Fruit fly (Drosophila melanogaster) whole organism, embryonic: ENCODE data around the gene mRpS33.
A peak's percentile ranks its signal among the peaks of the same experiment; 100 is the strongest.

Source experiments
- Adf1 ChIP-seq: fragments of 200-800 bp; sonication (Bioruptor generic); IDR thresholded peaks from 2 replicates; pipeline ENCODE4 v1.3.6; 2022; ENCODE audit warnings: missing biosample characterization, missing genetic modification characterization
- BEAF-32 ChIP-seq: fragments of 200-800 bp; sonication (Bioruptor generic); optimal IDR thresholded peaks from 3 replicates; lab custom pipeline; 2017; ENCODE audit warnings: missing biosample characterization, missing genetic modification characterization, mild to moderate bottlenecking, moderate library complexity, missing genetic modification reagents
- Bdp1 ChIP-seq: fragments of 200-800 bp; sonication (Bioruptor generic); optimal IDR thresholded peaks from 3 replicates; lab custom pipeline; 2016; ENCODE audit warnings: missing biosample characterization, missing genetic modification characterization
- Blimp-1 ChIP-seq: fragments of 200-800 bp; sonication (Bioruptor generic); optimal IDR thresholded peaks from 3 replicates; lab custom pipeline; 2018; ENCODE audit warnings: missing biosample characterization, missing genetic modification characterization, mild to moderate bottlenecking, moderate library complexity, missing genetic modification reagents
- CG10267 ChIP-seq: fragments of 200-800 bp; sonication (Bioruptor generic); optimal IDR thresholded peaks from 2 replicates; lab custom pipeline; 2018; ENCODE audit warnings: missing biosample characterization, mild to moderate bottlenecking, missing genetic modification characterization, moderate library complexity
- CG12219 ChIP-seq: fragments of 200-800 bp; sonication (Bioruptor generic); optimal IDR thresholded peaks from 3 replicates; lab custom pipeline; 2018; ENCODE audit warnings: missing biosample characterization, mild to moderate bottlenecking, missing genetic modification characterization
- CG12744 ChIP-seq: fragments of 200-800 bp; sonication (Bioruptor generic); optimal IDR thresholded peaks from 2 replicates; lab custom pipeline; 2016; ENCODE audit warnings: missing biosample characterization, missing genetic modification characterization
- CG13287 ChIP-seq: fragments of 200-800 bp; sonication (Bioruptor generic); IDR thresholded peaks from 2 replicates; pipeline ENCODE4 v1.3.6; 2022; ENCODE audit warnings: missing biosample characterization, missing genetic modification characterization; ENCODE audit not compliant: partially characterized antibody
- CG13296 ChIP-seq: fragments of 200-800 bp; sonication (Bioruptor generic); optimal IDR thresholded peaks from 3 replicates; lab custom pipeline; 2018; ENCODE audit warnings: missing biosample characterization, mild to moderate bottlenecking, missing genetic modification characterization
- CG17186 ChIP-seq: fragments of 200-800 bp; sonication (Bioruptor generic); optimal IDR thresholded peaks from 3 replicates; lab custom pipeline; 2017; ENCODE audit warnings: missing biosample characterization, missing genetic modification reagents, missing genetic modification characterization
- CG17829 ChIP-seq: fragments of 200-800 bp; optimal IDR thresholded peaks from 2 replicates; lab custom pipeline; 2019; ENCODE audit warnings: missing biosample characterization, mild to moderate bottlenecking, missing genetic modification characterization, moderate library complexity
- CG31365 ChIP-seq: fragments of 200-800 bp; sonication (Bioruptor generic); optimal IDR thresholded peaks from 2 replicates; lab custom pipeline; 2018; ENCODE audit warnings: missing biosample characterization, mild to moderate bottlenecking, missing genetic modification characterization
- CG3847 ChIP-seq: fragments of 200-800 bp; sonication (Bioruptor generic); IDR thresholded peaks from 2 replicates; pipeline ENCODE4 v1.3.6; 2022; ENCODE audit warnings: missing biosample characterization, missing genetic modification characterization
- CG4360 ChIP-seq: fragments of 200-800 bp; sonication (Bioruptor generic); IDR thresholded peaks from 2 replicates; pipeline ENCODE4 v1.3.6; 2022; ENCODE audit warnings: missing biosample characterization, missing genetic modification characterization
- CG4854 ChIP-seq: fragments of 200-800 bp; sonication (Bioruptor generic); optimal IDR thresholded peaks from 2 replicates; lab custom pipeline; 2016; ENCODE audit warnings: missing biosample characterization, missing genetic modification characterization, inconsistent platforms
- CG6765 ChIP-seq: fragments of 200-800 bp; sonication (Bioruptor generic); optimal IDR thresholded peaks from 3 replicates; lab custom pipeline; 2017; ENCODE audit warnings: missing biosample characterization, mild to moderate bottlenecking, missing genetic modification characterization
- CG7839 ChIP-seq: fragments of 200-800 bp; sonication (Bioruptor generic); optimal IDR thresholded peaks from 3 replicates; lab custom pipeline; 2018; ENCODE audit warnings: missing biosample characterization, mild to moderate bottlenecking, missing genetic modification characterization, moderate library complexity
- Camta ChIP-seq: fragments of 200-800 bp; sonication (Bioruptor generic); optimal IDR thresholded peaks from 2 replicates; lab custom pipeline; 2016; ENCODE audit warnings: missing biosample characterization, missing genetic modification characterization
- CkIIα-i1 ChIP-seq: fragments of 200-800 bp; sonication (Bioruptor generic); IDR thresholded peaks from 2 replicates; pipeline ENCODE4 v1.3.6; 2022; ENCODE audit warnings: missing biosample characterization, missing genetic modification characterization
- Dp ChIP-seq: fragments of 200-800 bp; sonication (Bioruptor generic); optimal IDR thresholded peaks from 2 replicates; lab custom pipeline; 2018; ENCODE audit warnings: missing biosample characterization, mild to moderate bottlenecking, missing genetic modification characterization, moderate library complexity
- Eip74EF ChIP-seq, 2 experiments: fragments of 200-800 bp in 1 of 2; fragments of >200 bp in 1 of 2; sonication (Bioruptor generic) in 1 of 2; optimal IDR thresholded peaks; 2 replicates each; lab custom pipeline; 2017 to 2019; ENCODE audit warnings: missing biosample characterization in 2 of 2, missing genetic modification characterization in 2 of 2, mild to moderate bottlenecking in 1 of 2, moderate library complexity in 1 of 2
- Fer2 ChIP-seq: fragments of 200-800 bp; sonication (Bioruptor generic); optimal IDR thresholded peaks from 2 replicates; lab custom pipeline; 2018; ENCODE audit warnings: missing biosample characterization, mild to moderate bottlenecking, missing genetic modification characterization, moderate library complexity
- HLHmδ ChIP-seq: fragments of 200-800 bp; sonication (Bioruptor generic); optimal IDR thresholded peaks from 2 replicates; lab custom pipeline; 2018; ENCODE audit warnings: missing biosample characterization, mild to moderate bottlenecking, missing genetic modification characterization, moderate library complexity
- Myb ChIP-seq: fragments of 200-800 bp; sonication (Bioruptor generic); optimal IDR thresholded peaks from 2 replicates; lab custom pipeline; 2016; ENCODE audit warnings: missing biosample characterization, missing genetic modification characterization
- NFAT ChIP-seq: fragments of 200-800 bp; sonication (Bioruptor generic); IDR thresholded peaks from 2 replicates; pipeline ENCODE4 v1.3.6; 2022; ENCODE audit warnings: missing biosample characterization, missing genetic modification characterization
- Oli ChIP-seq: fragments of 200-800 bp; sonication (Bioruptor generic); optimal IDR thresholded peaks from 2 replicates; lab custom pipeline; 2018; ENCODE audit warnings: missing biosample characterization, mild to moderate bottlenecking, missing genetic modification characterization, moderate library complexity
- Rfx ChIP-seq: fragments of 200-800 bp; sonication (Bioruptor generic); IDR thresholded peaks from 2 replicates; pipeline ENCODE4 v1.3.6; 2022; ENCODE audit warnings: missing biosample characterization, missing genetic modification characterization
- Xrp1 ChIP-seq: fragments of 200-800 bp; sonication (Bioruptor generic); IDR thresholded peaks from 2 replicates; pipeline ENCODE4 v1.3.6; 2022; ENCODE audit warnings: missing biosample characterization, missing genetic modification characterization
- bsh ChIP-seq, 2 experiments: fragments of 200-800 bp; sonication (Bioruptor generic); optimal IDR thresholded peaks; 2 replicates each; lab custom pipeline; 2017 to 2018; ENCODE audit warnings: mild to moderate bottlenecking in 2 of 2, missing biosample characterization in 2 of 2, missing genetic modification characterization in 2 of 2, moderate library complexity in 1 of 2
- caup ChIP-seq: fragments of 200-800 bp; sonication (Bioruptor generic); optimal IDR thresholded peaks from 3 replicates; lab custom pipeline; 2017; ENCODE audit warnings: missing biosample characterization, mild to moderate bottlenecking, missing genetic modification characterization, moderate library complexity; ENCODE audit not compliant: severe bottlenecking
- dmrt11E ChIP-seq: fragments of 200-800 bp; sonication (Bioruptor generic); optimal IDR thresholded peaks from 3 replicates; lab custom pipeline; 2018; ENCODE audit warnings: missing biosample characterization, mild to moderate bottlenecking, missing genetic modification characterization, moderate library complexity
- esg ChIP-seq: fragments of 200-800 bp; sonication (Bioruptor generic); conservative IDR thresholded peaks from 2 replicates; pipeline ENCODE4 v1.3.6; 2022; ENCODE audit warnings: missing biosample characterization, missing genetic modification characterization
- fd96Cb ChIP-seq: fragments of 200-800 bp; sonication (Bioruptor generic); optimal IDR thresholded peaks from 2 replicates; lab custom pipeline; 2018; ENCODE audit warnings: missing biosample characterization, mild to moderate bottlenecking, missing genetic modification characterization, moderate library complexity
- fru ChIP-seq: fragments of >200 bp; optimal IDR thresholded peaks from 2 replicates; lab custom pipeline; 2017
- gce ChIP-seq: fragments of 200-800 bp; sonication (Bioruptor generic); IDR thresholded peaks from 3 replicates; pipeline ENCODE4 v1.3.6; 2022; ENCODE audit warnings: missing biosample characterization, missing genetic modification characterization
- gsb-n ChIP-seq: fragments of 200-800 bp; sonication (Bioruptor generic); optimal IDR thresholded peaks from 3 replicates; lab custom pipeline; 2018; ENCODE audit warnings: missing biosample characterization, mild to moderate bottlenecking, missing genetic modification characterization
- hbn ChIP-seq: fragments of 200-800 bp; sonication (Bioruptor generic); IDR thresholded peaks from 2 replicates; pipeline ENCODE4 v1.3.6; 2022; ENCODE audit warnings: missing biosample characterization, missing genetic modification characterization; ENCODE audit not compliant: partially characterized antibody
- lov ChIP-seq, 2 experiments: fragments of 200-800 bp in 1 of 2; fragments of >200 bp in 1 of 2; sonication (Bioruptor generic) in 1 of 2; IDR thresholded peaks in 1 of 2; optimal IDR thresholded peaks in 1 of 2; 2 replicates in 1 of 2; 3 replicates in 1 of 2; pipeline versions ENCODE4 v1.3.6 to Lab custom; 2017 to 2022; ENCODE audit warnings: missing biosample characterization in 1 of 2, missing genetic modification characterization in 1 of 2
- pb ChIP-seq: fragments of 200-800 bp; sonication (Bioruptor generic); optimal IDR thresholded peaks from 3 replicates; lab custom pipeline; 2016; ENCODE audit warnings: missing biosample characterization, missing genetic modification characterization
- tap ChIP-seq: fragments of 200-800 bp; optimal IDR thresholded peaks from 3 replicates; lab custom pipeline; 2019; ENCODE audit warnings: missing biosample characterization, mild to moderate bottlenecking, missing genetic modification characterization, moderate library complexity
- ttk ChIP-seq: fragments of 200-800 bp; sonication (Bioruptor generic); IDR thresholded peaks from 2 replicates; pipeline ENCODE4 v2.1.2; 2022; ENCODE audit warnings: missing biosample characterization, missing genetic modification characterization

mRpS33 gene

dm6 chr3R:16431707-16432106 lies 4.7 kb downstream of the mRpS33 start (continued):
- TF ChIP-seq CG6765 (GFP tag; lab: Kevin White, UChicago) (peak; percentile 47), CG10267 (tag; lab: Kevin White, UChicago) (peak; percentile 29), CkIIα-i1 (GFP tag; lab: Robert Waterston, UW) (no peak), CG3847 (GFP tag; lab: Robert Waterston, UW) (0 out of 2 replicates have a peak, but pooled peaks have one; percentile 21), CG4854 (GFP tag; lab: Kevin White, UChicago) (peak; percentile 20), pb (GFP tag; lab: Kevin White, UChicago) (peak; percentile 8), CG17186 (GFP tag; lab: Kevin White, UChicago) (no peak), caup (GFP tag; lab: Kevin White, UChicago) (peak; percentile 28), Camta (peak; percentile 9), bsh (GFP tag; optimal IDR thresholded peaks at IDR 0.05; lab: Kevin White, UChicago) (peak in 1 of 2 experiments; percentile 21), fru (lab: Kevin White, UChicago) (no peak), CG31365 (peak; percentile 100), NFAT (GFP tag; lab: Robert Waterston, UW) (peak; percentile 82), CG12219 (GFP tag; lab: Kevin White, UChicago) (no peak), dmrt11E (peak; percentile 11), Xrp1 (GFP tag; lab: Robert Waterston, UW) (peak; percentile 47; the same call in 1 of the 2 replicates), CG12744 (GFP tag; lab: Kevin White, UChicago) (peak; percentile 46), gce (peak; percentile 59; the same call in 1 of the 3 replicates), HLHmδ (GFP tag; lab: Kevin White, UChicago) (no peak), Eip74EF (GFP tag; optimal IDR thresholded peaks at IDR 0.05; lab: Kevin White, UChicago) (peak in 1 of 2 experiments; percentile 95), CG13296 (no peak), lov (optimal IDR thresholded peaks at IDR 0.05; lab: Kevin White, UChicago) (no peak), lov (GFP tag; IDR thresholded peaks at IDR 0.05; lab: Robert Waterston, UW) (0 out of 3 replicates have a peak, but pooled peaks have one; percentile 42), fd96Cb (tag; lab: Kevin White, UChicago) (peak; percentile 5), Rfx (GFP tag; lab: Robert Waterston, UW) (peak; percentile 80), tap (tag; lab: Kevin White, UChicago) (peak; percentile 43), ttk (GFP tag; lab: Robert Waterston, UW) (peak; percentile 33; the same call in 1 of the 2 replicates), CG17829 (tag; lab: Kevin White, UChicago) (peak; percentile 72), Myb (GFP tag; lab: Kevin White, UChicago) (peak; percentile 49), Bdp1 (GFP tag; lab: Kevin White, UChicago) (peak; percentile 100), BEAF-32 (GFP tag; lab: Kevin White, UChicago) (peak; percentile 3), CG7839 (tag; lab: Kevin White, UChicago) (peak; percentile 44), CG4360 (peak; percentile 42; the same call in 1 of the 2 replicates), gsb-n (peak; percentile 27), Adf1 (GFP tag; lab: Robert Waterston, UW) (peak; percentile 14; the same call in 1 of the 2 replicates), CG13287 (GFP tag; lab: Robert Waterston, UW) (peak; percentile 65; the same call in 1 of the 2 replicates), Dp (GFP tag; lab: Kevin White, UChicago) (peak; percentile 37), esg (no peak)
- TF ChIP-seq, all 482 proteins: peak for 214

dm6 chr3R:16430381-16430780 lies 6.0 kb downstream of the mRpS33 start, which contains the start of gene CG31279:
CG31279 (plus strand) TSS chr3R:16430681.
- TF ChIP-seq pb (GFP tag; lab: Kevin White, UChicago) (no peak), Blimp-1 (no peak), Fer2 (tag; lab: Kevin White, UChicago) (no peak), Oli (no peak), hbn (GFP tag; lab: Robert Waterston, UW) (no peak)
